Fruit fly (Drosophila melanogaster): ENCODE data around the gene RhoGAPp190.

DNA sequence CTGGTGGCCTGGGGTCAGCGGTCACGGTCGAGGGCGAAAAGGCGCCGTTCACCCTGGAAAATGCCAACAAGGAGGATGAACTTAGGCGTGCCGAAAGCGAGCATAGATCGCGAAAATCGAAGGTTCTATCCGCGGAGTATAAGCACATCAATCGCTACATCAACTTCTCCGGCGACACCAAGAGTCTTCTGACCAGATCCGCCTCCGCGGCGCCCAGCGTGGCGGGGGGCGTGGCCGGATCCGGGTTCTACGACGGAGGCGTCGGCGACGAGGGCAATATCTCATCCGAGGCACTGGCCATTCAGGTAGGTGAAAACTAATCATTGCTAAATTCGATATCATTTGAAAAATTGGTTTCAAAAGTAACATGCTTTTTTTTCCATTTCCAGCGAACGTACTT, 54.7 kb downstream of the RhoGAPp190 start:
- no peak for TF ChIP-seq CG33017 (tag; optimal IDR thresholded peaks at IDR 0.05)
- TF ChIP-seq Hr96 (GFP tag; optimal IDR thresholded peaks at IDR 0.05), result no peak
- TF ChIP-seq tj (GFP tag; optimal IDR thresholded peaks at IDR 0.05), result no peak
- TF ChIP-seq cnc (optimal IDR thresholded peaks at IDR 0.05), result no peak
- TF ChIP-seq ovo (GFP tag; optimal IDR thresholded peaks at IDR 0.05), result no peak
- no peak for TF ChIP-seq pad (GFP tag; optimal IDR thresholded peaks at IDR 0.05)
- TF ChIP-seq CG7045 (GFP tag; optimal IDR thresholded peaks at IDR 0.05), result no peak
- no peak for TF ChIP-seq CG12768 (GFP tag; optimal IDR thresholded peaks at IDR 0.05)
- no peak for TF ChIP-seq cic (GFP tag; optimal IDR thresholded peaks at IDR 0.05)
- no peak for TF ChIP-seq kay (GFP tag; ENCODE audit: borderline replicate concordance)
- TF ChIP-seq CG14711 (tag; optimal IDR thresholded peaks at IDR 0.05), result no peak
- no peak for TF ChIP-seq Mnt (GFP tag; optimal IDR thresholded peaks at IDR 0.05)
